Worm (Caenorhabditis elegans) whole organism, L4 larva: ENCODE measurements around the gene eif-2A.

ENCODE experiments used
- D1046.2 ChIP-seq: fragments of 200-800 bp; sonication (Bioruptor generic); IDR thresholded peaks from 2 replicates; pipeline ENCODE4 v1.3.6; 2022; ENCODE audit warnings: missing genetic modification characterization, missing compliant biosample characterization
- F37D6.2 ChIP-seq: sonication (generic microtip); optimal IDR thresholded peaks from 2 replicates; lab custom pipeline; 2016; ENCODE audit warnings: mild to moderate bottlenecking, missing genetic modification characterization, missing compliant biosample characterization
- R02D3.7 ChIP-seq: fragments of 150-350 bp; sonication (generic microtip); optimal IDR thresholded peaks from 3 replicates; lab custom pipeline; 2014; ENCODE audit warnings: missing biosample characterization, missing genetic modification characterization
- Y105C5A.15 ChIP-seq: fragments of 200-800 bp; sonication (Bioruptor generic); IDR thresholded peaks from 2 replicates; pipeline ENCODE4 v1.3.6; 2022; ENCODE audit warnings: missing genetic modification characterization, missing compliant biosample characterization
- Y48G9A.11 ChIP-seq: fragments of 200-800 bp; sonication (Bioruptor generic); IDR thresholded peaks from 2 replicates; pipeline ENCODE4 v1.3.6; 2022; ENCODE audit warnings: missing genetic modification reagents, missing genetic modification characterization, missing compliant biosample characterization
- Y5F2A.4 ChIP-seq: fragments of 200-800 bp; sonication (Bioruptor generic); optimal IDR thresholded peaks from 2 replicates; lab custom pipeline; 2018; ENCODE audit warnings: mild to moderate bottlenecking, missing genetic modification characterization, missing compliant biosample characterization
- aha-1 ChIP-seq: fragments of 150-350 bp; peaks from one replicate; lab custom pipeline; 2014; ENCODE audit warnings: missing biosample characterization, missing genetic modification characterization
- arid-1 ChIP-seq: fragments of 200-800 bp; sonication (Bioruptor generic); conservative IDR thresholded peaks from 2 replicates; pipeline ENCODE4 v1.3.6; 2022; ENCODE audit warnings: missing genetic modification reagents, missing genetic modification characterization, missing compliant biosample characterization
- ceh-28 ChIP-seq: fragments of 150-350 bp; optimal IDR thresholded peaks from 2 replicates; lab custom pipeline; 2014; ENCODE audit warnings: missing biosample characterization, missing genetic modification reagents, missing genetic modification characterization
- ceh-62 ChIP-seq: sonication (generic microtip); optimal IDR thresholded peaks from 2 replicates; lab custom pipeline; 2017; ENCODE audit warnings: missing biosample characterization, missing genetic modification characterization
- ceh-82 ChIP-seq: sonication (generic microtip); optimal IDR thresholded peaks from 2 replicates; lab custom pipeline; 2017; ENCODE audit warnings: missing biosample characterization, missing genetic modification characterization
- ctbp-1 ChIP-seq: fragments of 200-800 bp; sonication (Bioruptor generic); IDR thresholded peaks from 2 replicates; pipeline ENCODE4 v1.3.6; 2022; ENCODE audit warnings: missing genetic modification reagents, missing genetic modification characterization, missing compliant biosample characterization
- daf-16 ChIP-seq, 3 experiments: sonication (generic microtip); optimal IDR thresholded peaks; 2 replicates each; lab custom pipeline; 2016 to 2017; ENCODE audit warnings: missing genetic modification characterization in 3 of 3, missing genetic modification reagents in 3 of 3, mild to moderate bottlenecking in 2 of 3, missing compliant biosample characterization in 2 of 3, missing biosample characterization in 1 of 3, moderate library complexity in 1 of 3
- dmd-6 ChIP-seq: fragments of 200-800 bp; sonication (Bioruptor generic); IDR thresholded peaks from 2 replicates; pipeline ENCODE4 v1.3.6; 2022; ENCODE audit warnings: missing genetic modification reagents, missing genetic modification characterization, missing compliant biosample characterization
- dve-1 ChIP-seq: sonication (generic microtip); optimal IDR thresholded peaks from 2 replicates; lab custom pipeline; 2017; ENCODE audit warnings: antibody characterized with exemption, mild to moderate bottlenecking, missing genetic modification characterization, missing compliant biosample characterization; ENCODE audit not compliant: insufficient read depth
- egl-43 ChIP-seq: fragments of 200-800 bp; sonication (Bioruptor generic); IDR thresholded peaks from 2 replicates; pipeline ENCODE4 v1.3.6; 2022; ENCODE audit warnings: missing genetic modification reagents, missing genetic modification characterization, missing compliant biosample characterization
- fkh-10 ChIP-seq: fragments of 150-350 bp; optimal IDR thresholded peaks from 2 replicates; lab custom pipeline; 2014; ENCODE audit warnings: missing biosample characterization, missing genetic modification reagents, missing genetic modification characterization
- fos-1 ChIP-seq: fragments of 150-350 bp; optimal IDR thresholded peaks from 2 replicates; lab custom pipeline; 2014; ENCODE audit warnings: missing biosample characterization, missing genetic modification characterization
- hif-1 ChIP-seq, 2 experiments: sonication (generic microtip); optimal IDR thresholded peaks; 2 replicates each; lab custom pipeline; 2016 to 2017; ENCODE audit warnings: missing compliant biosample characterization in 2 of 2, missing genetic modification characterization in 2 of 2, missing genetic modification reagents in 2 of 2, missing genotype in 2 of 2, mild to moderate bottlenecking in 1 of 2
- hlh-11 ChIP-seq: fragments of 200-800 bp; sonication (Bioruptor generic); optimal IDR thresholded peaks from 2 replicates; lab custom pipeline; 2018; ENCODE audit warnings: mild to moderate bottlenecking, missing genetic modification characterization, missing compliant biosample characterization
- hlh-30 ChIP-seq: sonication (generic microtip); optimal IDR thresholded peaks from 2 replicates; lab custom pipeline; 2017; ENCODE audit warnings: antibody characterized with exemption, mild to moderate bottlenecking, missing genetic modification characterization, missing compliant biosample characterization; ENCODE audit not compliant: insufficient read depth
- lim-7 ChIP-seq: fragments of 200-800 bp; sonication (Bioruptor generic); IDR thresholded peaks from 2 replicates; pipeline ENCODE4 v1.3.6; 2022; ENCODE audit warnings: missing genetic modification characterization, missing compliant biosample characterization
- lin-1 ChIP-seq: fragments of 200-800 bp; sonication (Bioruptor generic); IDR thresholded peaks from 2 replicates; pipeline ENCODE4 v1.3.6; 2022; ENCODE audit warnings: missing genetic modification reagents, missing genetic modification characterization, missing compliant biosample characterization
- lin-29 ChIP-seq: fragments of 200-800 bp; sonication (Bioruptor generic); IDR thresholded peaks from 2 replicates; pipeline ENCODE4 v1.3.6; 2022; ENCODE audit warnings: missing genetic modification reagents, missing genetic modification characterization, missing compliant biosample characterization
- mdl-1 ChIP-seq, 2 experiments: fragments of 150-350 bp in 1 of 2; sonication (generic microtip) in 1 of 2; optimal IDR thresholded peaks; 2 replicates each; lab custom pipeline; 2014 to 2017; ENCODE audit warnings: missing biosample characterization in 2 of 2, missing genetic modification characterization in 2 of 2
- mep-1 ChIP-seq: fragments of 150-350 bp; sonication (generic microtip); optimal IDR thresholded peaks from 3 replicates; lab custom pipeline; 2014; ENCODE audit warnings: missing biosample characterization, missing genetic modification characterization
- mes-2 ChIP-seq: sonication (generic microtip); optimal IDR thresholded peaks from 2 replicates; lab custom pipeline; 2016; ENCODE audit warnings: missing genotype, mild to moderate bottlenecking, missing genetic modification characterization, missing compliant biosample characterization; ENCODE audit not compliant: poor library complexity, severe bottlenecking
- mxl-3 ChIP-seq: fragments of 200-800 bp; sonication (Bioruptor generic); optimal IDR thresholded peaks from 2 replicates; lab custom pipeline; 2018; ENCODE audit warnings: mild to moderate bottlenecking, missing genetic modification characterization, missing compliant biosample characterization
- nhr-102 ChIP-seq: sonication (generic microtip); optimal IDR thresholded peaks from 2 replicates; lab custom pipeline; 2016; ENCODE audit warnings: mild to moderate bottlenecking, missing genetic modification characterization, moderate library complexity, missing compliant biosample characterization
- nhr-111 ChIP-seq: fragments of 200-800 bp; sonication (Bioruptor generic); optimal IDR thresholded peaks from 2 replicates; lab custom pipeline; 2018; ENCODE audit warnings: mild to moderate bottlenecking, missing genetic modification characterization, missing compliant biosample characterization
- nhr-25 ChIP-seq: sonication (generic microtip); optimal IDR thresholded peaks from 2 replicates; lab custom pipeline; 2017; ENCODE audit warnings: missing genetic modification characterization, mild to moderate bottlenecking, missing compliant biosample characterization, antibody characterized with exemption, moderate library complexity, borderline replicate concordance; ENCODE audit not compliant: insufficient read depth
- nhr-28 ChIP-seq: fragments of 150-350 bp; optimal IDR thresholded peaks from 2 replicates; lab custom pipeline; 2014; ENCODE audit warnings: missing biosample characterization, missing genetic modification characterization
- nhr-77 ChIP-seq: fragments of 150-350 bp; optimal IDR thresholded peaks from 2 replicates; lab custom pipeline; 2014; ENCODE audit warnings: missing biosample characterization, missing genetic modification characterization
- php-3 ChIP-seq: fragments of 200-800 bp; sonication (Bioruptor generic); IDR thresholded peaks from 2 replicates; pipeline ENCODE4 v1.3.6; 2022; ENCODE audit warnings: missing genetic modification reagents, missing genetic modification characterization, missing compliant biosample characterization
- pqm-1 ChIP-seq: sonication (generic microtip); optimal IDR thresholded peaks from 2 replicates; lab custom pipeline; 2017; ENCODE audit warnings: missing biosample characterization, missing genetic modification characterization
- rbr-2 ChIP-seq: sonication (generic microtip); optimal IDR thresholded peaks from 2 replicates; lab custom pipeline; 2016; ENCODE audit warnings: missing genotype, missing genetic modification characterization, missing compliant biosample characterization
- sdz-12 ChIP-seq: fragments of 200-800 bp; sonication (Bioruptor generic); optimal IDR thresholded peaks from 2 replicates; lab custom pipeline; 2018; ENCODE audit warnings: mild to moderate bottlenecking, missing genetic modification characterization, missing compliant biosample characterization
- spr-3 ChIP-seq: fragments of 200-800 bp; sonication (Bioruptor generic); optimal IDR thresholded peaks from 2 replicates; lab custom pipeline; 2018; ENCODE audit warnings: mild to moderate bottlenecking, missing genetic modification characterization, missing compliant biosample characterization
- unc-62 ChIP-seq, 3 experiments: fragments of 150-350 bp in 1 of 3; sonication (generic microtip); optimal IDR thresholded peaks in 2 of 3; peaks in 1 of 3; 1 replicate in 1 of 3; 2 replicates in 2 of 3; lab custom pipeline; 2014 to 2017; ENCODE audit warnings: missing biosample characterization in 3 of 3, missing genetic modification characterization in 3 of 3, missing genetic modification reagents in 3 of 3, missing genotype in 1 of 3
- zfp-2 ChIP-seq: sonication (generic microtip); optimal IDR thresholded peaks from 2 replicates; lab custom pipeline; 2016; ENCODE audit warnings: mild to moderate bottlenecking, missing genetic modification characterization, missing compliant biosample characterization
- zip-2 ChIP-seq: fragments of 150-350 bp; optimal IDR thresholded peaks from 2 replicates; lab custom pipeline; 2014; ENCODE audit warnings: missing biosample characterization, missing genetic modification characterization
- ztf-11 ChIP-seq: fragments of 150-350 bp; optimal IDR thresholded peaks from 2 replicates; lab custom pipeline; 2014; ENCODE audit warnings: missing biosample characterization, missing genetic modification characterization

eif-2A gene

DNA sequence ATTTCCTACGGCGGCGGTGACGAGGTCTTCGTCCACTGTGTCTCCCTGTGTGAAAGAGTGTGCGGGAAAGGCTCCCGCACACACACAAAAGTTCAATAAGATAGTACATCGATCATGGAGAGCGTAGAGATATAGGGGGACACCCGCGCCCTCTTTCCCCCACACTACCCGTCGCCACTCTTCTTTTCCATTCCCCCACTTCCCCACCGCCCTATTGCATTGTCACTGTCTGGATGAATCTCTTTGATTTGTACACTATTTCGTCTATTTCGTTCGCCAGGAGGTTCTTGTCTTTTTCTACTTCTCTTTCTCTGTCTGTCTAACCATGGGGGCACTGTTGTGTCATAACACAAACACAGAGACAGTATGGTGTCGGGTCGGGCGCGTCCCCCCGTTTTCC, 34.4 kb upstream of the eif-2A start (continued):
- TF ChIP-seq F37D6.2 (tag; lab: Kevin White, UChicago) (no peak), ceh-82 (tag; lab: Kevin White, UChicago) (no peak), dve-1 (tag; lab: Kevin White, UChicago) (peak; percentile 69), ztf-11 (no peak), fos-1 (tag; lab: Kevin White, UChicago) (no peak), lin-1 (GFP tag; lab: Robert Waterston, UW) (no peak), ceh-28 (peak; percentile 11), sdz-12 (GFP tag; lab: Kevin White, UChicago) (no peak), spr-3 (GFP tag; lab: Kevin White, UChicago) (no peak), mep-1 (tag; lab: Kevin White, UChicago) (peak; percentile 82), nhr-102 (tag; lab: Kevin White, UChicago) (peak; percentile 17), lin-29 (GFP tag; lab: Robert Waterston, UW) (no peak), lim-7 (GFP tag; lab: Robert Waterston, UW) (no peak), unc-62 (GFP tag; optimal IDR thresholded peaks at IDR 0.05 in 1 of 2; lab: Kevin White, UChicago) (peak in 1 of 2 experiments; percentile 90), unc-62 (tag; optimal IDR thresholded peaks at IDR 0.05; lab: Kevin White, UChicago) (no peak), nhr-111 (GFP tag; lab: Kevin White, UChicago) (no peak), mdl-1 (tag; optimal IDR thresholded peaks at IDR 0.05; lab: Kevin White, UChicago) (peak in 1 of 2 experiments; percentile 47)

DNA sequence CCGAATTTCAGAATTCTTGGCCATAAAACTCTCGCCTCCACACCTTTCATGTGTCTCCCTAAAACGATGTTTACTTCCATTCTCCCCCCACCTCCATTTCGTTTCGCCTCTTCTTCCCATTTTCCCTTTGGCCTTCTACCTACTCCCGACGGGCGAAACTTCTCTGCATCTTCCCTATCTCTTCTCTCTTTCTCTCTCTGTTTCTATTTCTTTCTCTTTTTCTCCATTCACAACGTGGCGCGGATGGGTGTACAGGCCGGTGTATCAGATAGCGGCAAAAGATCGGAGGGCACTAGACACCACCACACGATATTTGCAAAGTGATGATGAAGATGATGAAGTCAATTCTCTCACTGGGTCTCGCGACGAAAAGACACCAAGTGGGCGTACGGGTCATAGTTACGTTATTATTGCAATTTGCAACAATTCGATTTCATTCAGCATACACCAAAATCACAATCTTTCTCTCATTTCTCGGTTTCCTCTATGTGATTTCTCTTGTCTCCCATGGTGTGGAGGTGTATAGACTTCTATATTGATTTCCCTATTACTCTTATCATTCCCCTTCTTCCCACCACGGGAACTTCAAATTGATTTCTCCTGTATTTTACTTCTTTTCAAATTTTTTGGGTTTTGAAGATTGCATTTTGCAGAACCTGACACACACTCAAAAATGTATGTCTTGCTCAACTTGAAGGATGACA, 31.8 kb upstream of the eif-2A start, which contains the start of gene ztf-27:
Gene ztf-27 (plus strand): TSS at position 654 of the 704 bp plus-strand sequence.
- TF ChIP-seq zip-2 (tag; lab: Kevin White, UChicago) (no peak), hlh-30 (tag; lab: Kevin White, UChicago) (peak; percentile 17), Y48G9A.11 (GFP tag; lab: Robert Waterston, UW) (no peak), ctbp-1 (no peak), F37D6.2 (tag; lab: Kevin White, UChicago) (no peak), ceh-62 (tag; lab: Kevin White, UChicago) (no peak), zfp-2 (no peak), rbr-2 (tag; lab: Kevin White, UChicago) (peak; percentile 15), php-3 (no peak), daf-16 (GFP tag; optimal IDR thresholded peaks at IDR 0.05; lab: Kevin White, UChicago) (no peak), daf-16 (tag; optimal IDR thresholded peaks at IDR 0.05; lab: Kevin White, UChicago) (peak; percentile 84), D1046.2 (no peak), Y5F2A.4 (GFP tag; lab: Kevin White, UChicago) (no peak), mep-1 (tag; lab: Kevin White, UChicago) (peak; percentile 56), nhr-102 (tag; lab: Kevin White, UChicago) (peak; percentile 11), R02D3.7 (no peak), mdl-1 (tag; optimal IDR thresholded peaks at IDR 0.05; lab: Kevin White, UChicago) (no peak), nhr-77 (tag; lab: Kevin White, UChicago) (peak; percentile 14), pqm-1 (tag; lab: Kevin White, UChicago) (peak; percentile 2), unc-62 (GFP tag; optimal IDR thresholded peaks at IDR 0.05 in 1 of 2; lab: Kevin White, UChicago) (no peak), unc-62 (tag; optimal IDR thresholded peaks at IDR 0.05; lab: Kevin White, UChicago) (no peak), mxl-3 (GFP tag; lab: Kevin White, UChicago) (peak; percentile 65), aha-1 (no peak), hif-1 (tag; optimal IDR thresholded peaks at IDR 0.05; lab: Kevin White, UChicago) (no peak), ceh-82 (tag; lab: Kevin White, UChicago) (no peak), mes-2 (tag; lab: Kevin White, UChicago) (peak; percentile 39), arid-1 (GFP tag; lab: Robert Waterston, UW) (no peak), nhr-25 (tag; lab: Kevin White, UChicago) (peak; percentile 56), egl-43 (GFP tag; lab: Robert Waterston, UW) (0 out of 2 replicates have a peak, but pooled peaks have one; percentile 4), dve-1 (tag; lab: Kevin White, UChicago) (peak; percentile 55), hlh-11 (tag; lab: Kevin White, UChicago) (peak; percentile 77), nhr-28 (tag; lab: Kevin White, UChicago) (peak; percentile 36), Y105C5A.15 (GFP tag; lab: Robert Waterston, UW) (no peak), dmd-6 (GFP tag; lab: Robert Waterston, UW) (0 out of 2 replicates have a peak, but pooled peaks have one; percentile 6), fkh-10 (GFP tag; lab: Kevin White, UChicago) (no peak)
- TF ChIP-seq, all 104 proteins: peak for 15
